Worm (Caenorhabditis elegans) whole organism, mixed stage, embryonic: Measurements from ENCODE around the gene str-68.

Source experiments
- M03D4.4 ChIP-seq: sonication (generic microtip); optimal IDR thresholded peaks from 2 replicates; lab custom pipeline; 2017; ENCODE audit warnings: mild to moderate bottlenecking, missing genetic modification characterization, missing compliant biosample characterization
- bed-3 ChIP-seq: fragments of 200-800 bp; sonication (Bioruptor generic); optimal IDR thresholded peaks from 3 replicates; lab custom pipeline; 2018; ENCODE audit warnings: mild to moderate bottlenecking, missing genetic modification characterization, moderate library complexity, missing compliant biosample characterization
- blmp-1 ChIP-seq: fragments of 150-350 bp; optimal IDR thresholded peaks from 2 replicates; lab custom pipeline; 2014; ENCODE audit warnings: missing biosample characterization, missing genetic modification characterization
- ceh-39 ChIP-seq: fragments of 150-350 bp; optimal IDR thresholded peaks from 2 replicates; lab custom pipeline; 2014; ENCODE audit warnings: missing biosample characterization, missing genetic modification characterization
- ceh-43 ChIP-seq: fragments of 200-800 bp; sonication (Bioruptor generic); optimal IDR thresholded peaks from 2 replicates; lab custom pipeline; 2018; ENCODE audit warnings: mild to moderate bottlenecking, missing genetic modification characterization, moderate library complexity, missing compliant biosample characterization
- ceh-83 ChIP-seq: fragments of 200-800 bp; sonication (Bioruptor generic); optimal IDR thresholded peaks from 2 replicates; lab custom pipeline; 2018; ENCODE audit warnings: mild to moderate bottlenecking, missing genetic modification characterization, missing compliant biosample characterization
- ces-1 ChIP-seq: fragments of 150-350 bp; optimal IDR thresholded peaks from 2 replicates; lab custom pipeline; 2014; ENCODE audit warnings: missing biosample characterization, missing genetic modification reagents, missing genetic modification characterization
- cnd-1 ChIP-seq: fragments of 200-800 bp; sonication (Bioruptor generic); optimal IDR thresholded peaks from 2 replicates; lab custom pipeline; 2018; ENCODE audit warnings: mild to moderate bottlenecking, missing genetic modification characterization, missing compliant biosample characterization
- drap-1 ChIP-seq: fragments of 200-800 bp; sonication (Bioruptor generic); optimal IDR thresholded peaks from 3 replicates; lab custom pipeline; 2018; ENCODE audit warnings: mild to moderate bottlenecking, missing genetic modification characterization, missing compliant biosample characterization
- elt-3 ChIP-seq: fragments of 150-350 bp; optimal IDR thresholded peaks from 2 replicates; lab custom pipeline; 2014; ENCODE audit warnings: missing biosample characterization, missing genetic modification characterization
- flh-1 ChIP-seq: fragments of 200-800 bp; sonication (Bioruptor generic); optimal IDR thresholded peaks from 2 replicates; lab custom pipeline; 2018; ENCODE audit warnings: mild to moderate bottlenecking, missing genetic modification characterization, moderate library complexity, missing compliant biosample characterization
- ham-2 ChIP-seq: fragments of 200-800 bp; sonication (Bioruptor generic); optimal IDR thresholded peaks from 2 replicates; lab custom pipeline; 2018; ENCODE audit warnings: mild to moderate bottlenecking, missing genetic modification characterization, missing compliant biosample characterization
- hlh-1 ChIP-seq: fragments of 150-350 bp; optimal IDR thresholded peaks from 2 replicates; lab custom pipeline; 2014; ENCODE audit warnings: missing biosample characterization, missing genetic modification reagents, missing genetic modification characterization
- lin-13 ChIP-seq: fragments of 150-350 bp; optimal IDR thresholded peaks from 2 replicates; lab custom pipeline; 2014; ENCODE audit warnings: missing biosample characterization, missing genetic modification characterization
- lin-32 ChIP-seq: fragments of 200-800 bp; sonication (Bioruptor generic); optimal IDR thresholded peaks from 2 replicates; lab custom pipeline; 2018; ENCODE audit warnings: mild to moderate bottlenecking, missing genetic modification characterization, missing compliant biosample characterization
- lsy-2 ChIP-seq: fragments of 150-350 bp; optimal IDR thresholded peaks from 2 replicates; lab custom pipeline; 2014; ENCODE audit warnings: missing biosample characterization, missing genetic modification characterization
- mab-5 ChIP-seq: fragments of 150-350 bp; optimal IDR thresholded peaks from 2 replicates; lab custom pipeline; 2014; ENCODE audit warnings: missing biosample characterization, missing genetic modification characterization
- mep-1 ChIP-seq: fragments of 150-350 bp; optimal IDR thresholded peaks from 2 replicates; lab custom pipeline; 2017; ENCODE audit warnings: missing biosample characterization, missing genetic modification reagents, missing genetic modification characterization, inconsistent platforms
- mls-2 ChIP-seq: sonication (generic microtip); optimal IDR thresholded peaks from 2 replicates; lab custom pipeline; 2016; ENCODE audit warnings: mild to moderate bottlenecking, missing genetic modification characterization, moderate library complexity, missing compliant biosample characterization
- nhr-2 ChIP-seq: fragments of 150-350 bp; optimal IDR thresholded peaks from 2 replicates; lab custom pipeline; 2014; ENCODE audit warnings: missing biosample characterization, missing genetic modification characterization
- nhr-237 ChIP-seq: fragments of 150-350 bp; optimal IDR thresholded peaks from 2 replicates; lab custom pipeline; 2014; ENCODE audit warnings: missing biosample characterization, missing genetic modification characterization
- nhr-28 ChIP-seq: fragments of 150-350 bp; optimal IDR thresholded peaks from 2 replicates; lab custom pipeline; 2014; ENCODE audit warnings: missing biosample characterization, missing genetic modification characterization
- nhr-76 ChIP-seq: sonication (generic microtip); optimal IDR thresholded peaks from 2 replicates; lab custom pipeline; 2017; ENCODE audit warnings: missing biosample characterization, missing genetic modification characterization
- sptf-1 ChIP-seq: sonication (generic microtip); optimal IDR thresholded peaks from 2 replicates; lab custom pipeline; 2017; ENCODE audit warnings: mild to moderate bottlenecking, missing genetic modification characterization, moderate library complexity, missing compliant biosample characterization
- tbx-8 ChIP-seq: fragments of 200-800 bp; sonication (Bioruptor generic); optimal IDR thresholded peaks from 2 replicates; lab custom pipeline; 2018; ENCODE audit warnings: mild to moderate bottlenecking, missing genetic modification characterization, moderate library complexity, missing compliant biosample characterization
- unc-39 ChIP-seq: fragments of 150-350 bp; optimal IDR thresholded peaks from 2 replicates; lab custom pipeline; 2014; ENCODE audit warnings: missing biosample characterization, missing genetic modification characterization
- unc-62 ChIP-seq: fragments of 150-350 bp; optimal IDR thresholded peaks from 2 replicates; lab custom pipeline; 2014; ENCODE audit warnings: missing biosample characterization, missing genetic modification reagents, missing genetic modification characterization
- zip-8 ChIP-seq: fragments of 150-350 bp; optimal IDR thresholded peaks from 2 replicates; lab custom pipeline; 2014; ENCODE audit warnings: missing biosample characterization, missing genetic modification characterization
- ztf-11 ChIP-seq: fragments of 150-350 bp; optimal IDR thresholded peaks from 2 replicates; lab custom pipeline; 2014; ENCODE audit warnings: missing biosample characterization, missing genetic modification characterization

str-68 gene

ce11 chrV:3107450-3107849, at the start of gene str-68:
Gene str-68 (minus strand): TSS chrV:3107550.
- no peak for TF ChIP-seq cnd-1 (tag; lab: Kevin White, UChicago)
- no peak for TF ChIP-seq nhr-2 (tag; lab: Kevin White, UChicago)
- no peak for TF ChIP-seq ceh-39 (tag; lab: Kevin White, UChicago)
- no peak for TF ChIP-seq ham-2 (GFP tag; lab: Kevin White, UChicago)
- no peak for TF ChIP-seq nhr-76 (tag; lab: Kevin White, UChicago)
- TF ChIP-seq tbx-8 (GFP tag; lab: Kevin White, UChicago), result no peak
- TF ChIP-seq, all 35 proteins: peak for 0

DNA sequence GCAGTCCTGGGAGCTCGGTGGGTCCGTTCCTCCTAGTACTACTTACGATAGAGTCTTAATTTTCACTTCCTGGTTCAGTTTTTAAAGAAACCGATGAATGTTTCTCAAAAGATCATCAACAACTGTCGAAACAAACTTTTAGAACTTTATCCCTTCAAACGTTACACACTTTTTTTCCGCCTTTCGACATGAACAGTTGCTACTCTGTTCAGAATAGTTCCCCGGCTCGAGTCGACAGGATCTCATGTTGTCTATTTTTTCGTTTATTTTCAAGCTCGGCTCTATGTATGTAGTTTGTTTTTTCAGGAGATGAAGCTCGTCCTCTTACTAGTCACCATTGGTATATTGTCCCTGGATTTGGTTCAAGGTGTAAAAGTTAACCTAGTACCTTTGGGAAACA, 49.4 kb upstream of the str-68 start, which contains the start of gene exh-1:
TSS of gene exh-1 (plus strand) at position 301 of the 400 bp plus-strand sequence.
- TF ChIP-seq nhr-2 (tag; lab: Kevin White, UChicago) (no peak), nhr-237 (tag; lab: Kevin White, UChicago) (no peak), flh-1 (GFP tag; lab: Kevin White, UChicago) (no peak), ceh-43 (GFP tag; lab: Kevin White, UChicago) (no peak), cnd-1 (tag; lab: Kevin White, UChicago) (no peak), unc-39 (tag; lab: Kevin White, UChicago) (no peak)

DNA sequence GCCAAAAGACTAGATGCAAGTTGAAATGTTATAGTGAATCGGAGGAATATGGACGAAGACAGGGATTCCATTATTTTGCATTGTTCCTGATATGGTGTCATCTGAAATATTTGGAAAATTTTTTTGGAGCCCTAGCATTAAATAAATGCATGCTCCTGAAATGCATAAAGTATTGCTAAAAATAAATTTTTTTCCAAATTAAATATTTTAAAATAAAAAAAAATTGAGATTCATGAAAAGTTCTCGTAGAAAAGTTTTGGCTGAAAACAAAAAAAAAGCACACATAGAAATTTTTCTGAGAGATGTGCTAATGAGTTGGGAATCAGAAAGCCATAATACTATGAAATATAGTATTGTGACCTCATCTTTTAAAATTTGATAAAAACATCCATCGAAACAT, 47.7 kb upstream of the str-68 start, which contains the start of gene srab-7:
TSS of gene srab-7 (minus strand) at position 101 of the 400 bp plus-strand sequence.
- TF ChIP-seq mab-5 (tag; lab: Kevin White, UChicago) (no peak), bed-3 (GFP tag; lab: Kevin White, UChicago) (no peak), blmp-1 (tag; lab: Kevin White, UChicago) (no peak), cnd-1 (tag; lab: Kevin White, UChicago) (no peak), flh-1 (GFP tag; lab: Kevin White, UChicago) (no peak), zip-8 (no peak), lsy-2 (no peak), hlh-1 (tag; lab: Kevin White, UChicago) (no peak), unc-62 (GFP tag; lab: Kevin White, UChicago) (no peak), nhr-76 (tag; lab: Kevin White, UChicago) (no peak), ces-1 (GFP tag; lab: Kevin White, UChicago) (no peak), mep-1 (tag; lab: Kevin White, UChicago) (no peak), M03D4.4 (tag; lab: Kevin White, UChicago) (no peak), tbx-8 (GFP tag; lab: Kevin White, UChicago) (no peak), lin-13 (tag; lab: Kevin White, UChicago) (no peak), ztf-11 (no peak), mls-2 (tag; lab: Kevin White, UChicago) (no peak), lin-32 (GFP tag; lab: Kevin White, UChicago) (no peak), ceh-83 (GFP tag; lab: Kevin White, UChicago) (no peak), elt-3 (tag; lab: Kevin White, UChicago) (no peak)

DNA sequence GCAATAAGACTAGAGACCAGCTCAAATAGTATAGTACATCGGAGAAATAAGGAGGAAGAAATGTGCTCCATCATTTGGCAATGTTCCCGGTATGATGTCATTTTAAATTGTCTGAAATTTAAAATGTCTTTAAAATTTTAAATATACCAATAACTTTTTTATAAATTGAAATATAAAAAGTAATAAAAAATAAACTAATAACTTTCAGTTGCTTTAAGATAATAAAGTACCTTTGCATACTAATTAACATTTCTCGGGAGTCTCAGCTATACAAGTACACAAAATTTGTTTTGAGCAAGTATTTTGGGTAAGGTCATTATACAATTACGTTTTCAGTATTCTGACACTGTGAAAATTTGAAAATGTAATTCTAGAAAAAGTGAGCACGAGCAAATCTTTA, 44.5 kb upstream of the str-68 start, which contains the start of gene srab-6:
TSS of gene srab-6 (minus strand) at position 101 of the 400 bp plus-strand sequence.
- TF ChIP-seq ceh-43 (GFP tag; lab: Kevin White, UChicago) (no peak), ceh-83 (GFP tag; lab: Kevin White, UChicago) (no peak), nhr-237 (tag; lab: Kevin White, UChicago) (no peak), ces-1 (GFP tag; lab: Kevin White, UChicago) (no peak), nhr-2 (tag; lab: Kevin White, UChicago) (no peak), mab-5 (tag; lab: Kevin White, UChicago) (no peak), ztf-11 (no peak), mep-1 (tag; lab: Kevin White, UChicago) (no peak), nhr-28 (no peak), flh-1 (GFP tag; lab: Kevin White, UChicago) (no peak), ham-2 (GFP tag; lab: Kevin White, UChicago) (no peak), zip-8 (no peak), lin-13 (tag; lab: Kevin White, UChicago) (no peak), cnd-1 (tag; lab: Kevin White, UChicago) (no peak), mls-2 (tag; lab: Kevin White, UChicago) (no peak), sptf-1 (tag; lab: Kevin White, UChicago) (no peak)

ce11 chrV:3149910-3150428, 42.6 kb upstream of the str-68 start:
- TF ChIP-seq drap-1 (GFP tag; lab: Kevin White, UChicago) (no peak), unc-39 (tag; lab: Kevin White, UChicago) (no peak)
